Worm (Caenorhabditis elegans): ENCODE measurements around the gene E02H1.1.

Gene E02H1.1

ce11 chrII:9577630-9578029 lies 13.3 kb downstream of the E02H1.1 start:
- no peak for TF ChIP-seq unc-39 (tag; optimal IDR thresholded peaks at IDR 0.05)
- TF ChIP-seq sptf-1 (tag; optimal IDR thresholded peaks at IDR 0.05), result no peak
- no peak for TF ChIP-seq zip-8 (tag; optimal IDR thresholded peaks at IDR 0.05)
- TF ChIP-seq lsy-2 (tag; optimal IDR thresholded peaks at IDR 0.05), result no peak
- no peak for TF ChIP-seq nhr-12 (tag; optimal IDR thresholded peaks at IDR 0.05)
- TF ChIP-seq mep-1 (tag; optimal IDR thresholded peaks at IDR 0.05), result no peak
- TF ChIP-seq nhr-76 (tag; optimal IDR thresholded peaks at IDR 0.05), result no peak
- no peak for TF ChIP-seq ces-1 (GFP tag; optimal IDR thresholded peaks at IDR 0.05)
- no peak for TF ChIP-seq ztf-11 (tag; optimal IDR thresholded peaks at IDR 0.05)
- TF ChIP-seq lin-13 (tag; optimal IDR thresholded peaks at IDR 0.05), result no peak
- TF ChIP-seq nhr-2 (tag; optimal IDR thresholded peaks at IDR 0.05), result no peak
- no peak for TF ChIP-seq elt-3 (tag; optimal IDR thresholded peaks at IDR 0.05)
- no peak for TF ChIP-seq ceh-83 (GFP tag; optimal IDR thresholded peaks at IDR 0.05)
- no peak for TF ChIP-seq elt-1 (tag; optimal IDR thresholded peaks at IDR 0.05; ENCODE audit: borderline replicate concordance, insufficient read depth)
- no peak for TF ChIP-seq nhr-28 (tag; optimal IDR thresholded peaks at IDR 0.05)
- no peak for TF ChIP-seq ceh-43 (GFP tag; optimal IDR thresholded peaks at IDR 0.05)

ce11 chrII:9576707-9577106 lies 14.3 kb downstream of the E02H1.1 start:
- TF ChIP-seq flh-1 (GFP tag; optimal IDR thresholded peaks at IDR 0.05) (no peak), lin-32 (GFP tag; optimal IDR thresholded peaks at IDR 0.05) (no peak), sptf-1 (tag; optimal IDR thresholded peaks at IDR 0.05) (no peak), snpc-4 (tag; optimal IDR thresholded peaks at IDR 0.05) (no peak), ztf-11 (tag; optimal IDR thresholded peaks at IDR 0.05) (no peak), M03D4.4 (tag; optimal IDR thresholded peaks at IDR 0.05) (no peak), mep-1 (tag; optimal IDR thresholded peaks at IDR 0.05) (no peak)

ce11 chrII:9575670-9576069 lies 15.3 kb downstream of the E02H1.1 start, which contains the start of gene exc-7:
Gene exc-7, plus strand, starts transcription at chrII:9575970.
- no peak for TF ChIP-seq lin-13 (tag; optimal IDR thresholded peaks at IDR 0.05)
- TF ChIP-seq nhr-12 (tag; optimal IDR thresholded peaks at IDR 0.05), result no peak
- TF ChIP-seq elt-3 (tag; optimal IDR thresholded peaks at IDR 0.05), result no peak
- TF ChIP-seq lsy-2 (tag; optimal IDR thresholded peaks at IDR 0.05), result no peak
- TF ChIP-seq mab-5 (tag; optimal IDR thresholded peaks at IDR 0.05), result no peak
- no peak for TF ChIP-seq M03D4.4 (tag; optimal IDR thresholded peaks at IDR 0.05)
- no peak for TF ChIP-seq ceh-83 (GFP tag; optimal IDR thresholded peaks at IDR 0.05)
- TF ChIP-seq mep-1 (tag; optimal IDR thresholded peaks at IDR 0.05), result no peak
- TF ChIP-seq nhr-237 (tag; optimal IDR thresholded peaks at IDR 0.05), result no peak
- no peak for TF ChIP-seq unc-39 (tag; optimal IDR thresholded peaks at IDR 0.05)
- no peak for TF ChIP-seq nhr-76 (tag; optimal IDR thresholded peaks at IDR 0.05)
- no peak for TF ChIP-seq pha-4 (tag; optimal IDR thresholded peaks at IDR 0.05)
- no peak for TF ChIP-seq ceh-39 (tag; optimal IDR thresholded peaks at IDR 0.05)
- no peak for TF ChIP-seq elt-1 (tag; optimal IDR thresholded peaks at IDR 0.05; ENCODE audit: borderline replicate concordance, insufficient read depth)

DNA sequence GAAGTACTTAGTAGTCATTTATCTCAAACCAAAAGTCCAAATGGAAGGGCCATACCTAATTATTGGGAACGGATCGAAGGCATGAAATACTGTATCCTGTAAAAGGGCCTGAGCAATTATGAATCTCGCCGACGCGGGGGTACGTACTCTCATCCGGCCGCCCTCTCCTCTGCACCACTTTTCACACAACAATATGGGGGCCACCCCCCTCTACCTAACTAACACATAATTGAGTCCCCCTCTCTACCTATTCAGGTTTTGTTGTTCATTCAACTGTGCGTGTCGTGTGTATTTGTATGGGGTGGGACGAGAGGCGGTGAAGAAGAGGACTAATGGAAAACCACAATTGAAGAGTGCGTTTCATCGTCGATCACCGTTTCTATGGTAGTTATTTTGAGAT lies 16.6 kb downstream of the E02H1.1 start:
- TF ChIP-seq zip-8 (tag; optimal IDR thresholded peaks at IDR 0.05) (no peak), pha-4 (tag; optimal IDR thresholded peaks at IDR 0.05) (no peak), ceh-83 (GFP tag; optimal IDR thresholded peaks at IDR 0.05) (no peak), elt-1 (tag; optimal IDR thresholded peaks at IDR 0.05; ENCODE audit: borderline replicate concordance, insufficient read depth) (no peak), sem-2 (GFP tag; optimal IDR thresholded peaks at IDR 0.05) (no peak), sptf-1 (tag; optimal IDR thresholded peaks at IDR 0.05) (peak; percentile 69), hlh-1 (tag; optimal IDR thresholded peaks at IDR 0.05) (no peak), drap-1 (GFP tag; optimal IDR thresholded peaks at IDR 0.05) (peak; percentile 13), bed-3 (GFP tag; optimal IDR thresholded peaks at IDR 0.05) (no peak), mls-2 (tag; optimal IDR thresholded peaks at IDR 0.05) (peak; percentile 59), ceh-43 (GFP tag; optimal IDR thresholded peaks at IDR 0.05) (peak; percentile 77), nhr-28 (tag; optimal IDR thresholded peaks at IDR 0.05) (no peak), ham-2 (GFP tag; optimal IDR thresholded peaks at IDR 0.05) (peak; percentile 12), tbx-8 (GFP tag; optimal IDR thresholded peaks at IDR 0.05) (no peak), unc-39 (tag; optimal IDR thresholded peaks at IDR 0.05) (no peak), lin-13 (tag; optimal IDR thresholded peaks at IDR 0.05) (no peak), blmp-1 (tag; optimal IDR thresholded peaks at IDR 0.05) (no peak)

DNA sequence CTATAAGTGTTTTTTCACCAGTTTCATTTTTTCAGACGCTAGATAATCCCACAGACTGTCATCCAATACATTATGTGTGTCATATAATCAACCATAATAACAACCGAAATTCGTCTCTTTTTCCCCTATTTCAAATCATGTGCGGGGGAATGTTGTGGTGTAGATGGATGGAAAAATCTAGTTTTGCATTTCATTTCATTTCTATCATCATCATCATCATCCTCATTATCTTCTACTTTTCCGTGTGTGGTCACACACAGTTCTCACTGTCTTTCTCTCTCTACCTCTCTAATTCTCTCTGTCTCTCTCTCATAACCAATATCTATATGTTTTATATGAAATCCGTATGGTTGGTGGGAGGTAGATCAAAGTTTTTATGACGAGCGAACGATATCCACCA lies 17.6 kb downstream of the E02H1.1 start:
- TF ChIP-seq blmp-1 (tag; optimal IDR thresholded peaks at IDR 0.05), result peak; percentile 22
- no peak for TF ChIP-seq nhr-76 (tag; optimal IDR thresholded peaks at IDR 0.05)

All from whole organism, mixed stage, embryonic.